Fruit fly (Drosophila melanogaster) whole organism, adult: ENCODE data around the gene Rh3.
"Not testable (repeated sequence)": the region's sequence is repeated elsewhere in the genome, so short reads cannot be mapped to it uniquely, and the experiment has no call there.

Source experiments
- CG11617 ChIP-seq: fragments of 200-800 bp; sonication (Bioruptor generic); optimal IDR thresholded peaks from 2 replicates; lab custom pipeline; 2017; ENCODE audit warnings: mild to moderate bottlenecking, missing biosample characterization, missing genetic modification reagents, missing genetic modification characterization
- CG12768 ChIP-seq: fragments of 200-800 bp; sonication (Bioruptor generic); optimal IDR thresholded peaks from 2 replicates; lab custom pipeline; 2017; ENCODE audit warnings: missing biosample characterization, missing genetic modification characterization, mild to moderate bottlenecking, moderate library complexity, missing genetic modification reagents
- CG14711 ChIP-seq: fragments of 200-800 bp; sonication (Bioruptor generic); optimal IDR thresholded peaks from 2 replicates; lab custom pipeline; 2018; ENCODE audit warnings: missing biosample characterization, mild to moderate bottlenecking, missing genetic modification characterization, moderate library complexity
- CG1620 ChIP-seq: fragments of 200-800 bp; sonication (Bioruptor generic); optimal IDR thresholded peaks from 2 replicates; lab custom pipeline; 2016; ENCODE audit warnings: missing biosample characterization, missing genetic modification characterization
- CG33017 ChIP-seq: fragments of 200-800 bp; sonication (Bioruptor generic); optimal IDR thresholded peaks from 2 replicates; lab custom pipeline; 2018; ENCODE audit warnings: missing biosample characterization, mild to moderate bottlenecking, missing genetic modification characterization, moderate library complexity
- CG5204 ChIP-seq: fragments of 200-800 bp; sonication (Bioruptor generic); optimal IDR thresholded peaks from 2 replicates; lab custom pipeline; 2016; ENCODE audit warnings: missing biosample characterization, missing genetic modification characterization
- CG7045 ChIP-seq: fragments of 200-800 bp; sonication (Bioruptor generic); optimal IDR thresholded peaks from 2 replicates; lab custom pipeline; 2017; ENCODE audit warnings: missing biosample characterization, mild to moderate bottlenecking, missing genetic modification characterization
- CG7101 ChIP-seq: fragments of 200-800 bp; sonication (Bioruptor generic); optimal IDR thresholded peaks from 2 replicates; lab custom pipeline; 2018; ENCODE audit warnings: missing biosample characterization, mild to moderate bottlenecking, missing genetic modification characterization, moderate library complexity
- Clk ChIP-seq: fragments of 200-800 bp; sonication (Bioruptor generic); optimal IDR thresholded peaks from 2 replicates; lab custom pipeline; 2017; ENCODE audit warnings: missing biosample characterization, missing genetic modification characterization
- Crg-1 ChIP-seq: fragments of 200-800 bp; sonication (Bioruptor generic); optimal IDR thresholded peaks from 2 replicates; lab custom pipeline; 2016; ENCODE audit warnings: missing biosample characterization, missing genetic modification characterization
- Hr96 ChIP-seq: fragments of 200-800 bp; sonication (Bioruptor generic); optimal IDR thresholded peaks from 2 replicates; lab custom pipeline; 2016; ENCODE audit warnings: missing biosample characterization, missing genetic modification characterization
- Mnt ChIP-seq: fragments of 200-800 bp; sonication (Bioruptor generic); optimal IDR thresholded peaks from 2 replicates; lab custom pipeline; 2016; ENCODE audit warnings: missing biosample characterization, mild to moderate bottlenecking, missing genetic modification characterization
- bab1 ChIP-seq: fragments of 200-800 bp; sonication (Bioruptor generic); optimal IDR thresholded peaks from 3 replicates; lab custom pipeline; 2019; ENCODE audit warnings: missing biosample characterization, mild to moderate bottlenecking, missing genetic modification characterization, moderate library complexity
- cic ChIP-seq: fragments of 200-800 bp; sonication (Bioruptor generic); optimal IDR thresholded peaks from 2 replicates; lab custom pipeline; 2017; ENCODE audit warnings: missing biosample characterization, mild to moderate bottlenecking, missing genetic modification characterization, moderate library complexity
- cnc ChIP-seq, 2 experiments: fragments of >200 bp; optimal IDR thresholded peaks; 2 replicates each; lab custom pipeline; 2017
- kay ChIP-seq: fragments of 200-800 bp; sonication (Bioruptor generic); peaks from one replicate; lab custom pipeline; 2016; ENCODE audit warnings: missing biosample characterization, missing genetic modification characterization, borderline replicate concordance
- ovo ChIP-seq: fragments of 200-800 bp; sonication (Bioruptor generic); optimal IDR thresholded peaks from 2 replicates; lab custom pipeline; 2016; ENCODE audit warnings: missing biosample characterization, missing genetic modification characterization
- pad ChIP-seq: fragments of 200-800 bp; sonication (Bioruptor generic); optimal IDR thresholded peaks from 3 replicates; lab custom pipeline; 2017; ENCODE audit warnings: missing biosample characterization, missing genetic modification characterization, mild to moderate bottlenecking, moderate library complexity, missing genetic modification reagents
- tj ChIP-seq: fragments of 200-800 bp; sonication (Bioruptor generic); optimal IDR thresholded peaks from 3 replicates; lab custom pipeline; 2017; ENCODE audit warnings: missing biosample characterization, mild to moderate bottlenecking, missing genetic modification characterization, moderate library complexity
- toe ChIP-seq: fragments of 200-800 bp; sonication (Bioruptor generic); optimal IDR thresholded peaks from 2 replicates; lab custom pipeline; 2016; ENCODE audit warnings: missing biosample characterization, missing genetic modification characterization

The Rh3 gene

dm6 chr3R:20082350-20082749 is at the start of gene Rh3:
Rh3 (minus strand) TSS chr3R:20082450.
- TF ChIP-seq Mnt (no peak), CG5204 (GFP tag; lab: Kevin White, UChicago) (no peak), CG12768 (GFP tag; lab: Kevin White, UChicago) (no peak), cnc (optimal IDR thresholded peaks at IDR 0.05; lab: Kevin White, UChicago) (no peak), bab1 (GFP tag; lab: Kevin White, UChicago) (no peak), CG33017 (tag; lab: Kevin White, UChicago) (no peak), Clk (no peak), CG7045 (GFP tag; lab: Kevin White, UChicago) (no peak), ovo (GFP tag; lab: Kevin White, UChicago) (no peak), Crg-1 (no peak), toe (GFP tag; lab: Kevin White, UChicago) (no peak)

- no peak for TF ChIP-seq CG7101 (tag; lab: Kevin White, UChicago)
- no peak for TF ChIP-seq CG11617 (GFP tag; lab: Kevin White, UChicago)
- no peak for TF ChIP-seq CG14711
- TF ChIP-seq tj, result no peak
- TF ChIP-seq pad (GFP tag; lab: Kevin White, UChicago), result no peak
- TF ChIP-seq Mnt, result no peak
- no peak for TF ChIP-seq ovo (GFP tag; lab: Kevin White, UChicago)
- no peak for TF ChIP-seq Hr96
- no peak for TF ChIP-seq CG12768 (GFP tag; lab: Kevin White, UChicago)
- no peak for TF ChIP-seq kay (GFP tag; lab: Kevin White, UChicago)
- TF ChIP-seq cic (GFP tag; lab: Kevin White, UChicago), result no peak
- no peak for TF ChIP-seq CG1620 (GFP tag; lab: Kevin White, UChicago)
- no peak for TF ChIP-seq toe (GFP tag; lab: Kevin White, UChicago)
- TF ChIP-seq CG5204 (GFP tag; lab: Kevin White, UChicago), result no peak
- no peak for TF ChIP-seq bab1 (GFP tag; lab: Kevin White, UChicago)
- no peak for TF ChIP-seq CG33017 (tag; lab: Kevin White, UChicago)
- no peak for TF ChIP-seq Crg-1
- no peak for TF ChIP-seq Clk
These were observed 42.1 kb upstream of the Rh3 start for dm6 chr3R:20124394-20124793.

dm6 chr3R:20120760-20121159 is 38.5 kb upstream of the Rh3 start, which contains the start of gene Gr92a:
Gr92a (plus strand) TSS chr3R:20121060.
- TF ChIP-seq Hr96 (no peak), Clk (no peak), tj (no peak), Crg-1 (no peak), CG33017 (tag; lab: Kevin White, UChicago) (no peak), CG1620 (GFP tag; lab: Kevin White, UChicago) (no peak), cic (GFP tag; lab: Kevin White, UChicago) (no peak), cnc (optimal IDR thresholded peaks at IDR 0.05; lab: Kevin White, UChicago) (no peak), CG14711 (no peak)

- TF ChIP-seq cic (GFP tag; lab: Kevin White, UChicago); cnc (optimal IDR thresholded peaks at IDR 0.05; lab: Kevin White, UChicago); ovo (GFP tag; lab: Kevin White, UChicago): not testable (repeated sequence)
These were observed 32.3 kb upstream of the Rh3 start, which contains the start of gene CG10887 for dm6 chr3R:20114538-20114937. CG10887 (plus strand) TSS chr3R:20114838.

dm6 chr3R:20107863-20108262 is 25.6 kb upstream of the Rh3 start, which contains the start of gene CG31206:
CG31206 (minus strand) TSS chr3R:20107963.
- TF ChIP-seq cnc (optimal IDR thresholded peaks at IDR 0.05; lab: Kevin White, UChicago) (no peak), Hr96 (no peak), CG7101 (tag; lab: Kevin White, UChicago) (no peak), CG11617 (GFP tag; lab: Kevin White, UChicago) (no peak), pad (GFP tag; lab: Kevin White, UChicago) (no peak), CG33017 (tag; lab: Kevin White, UChicago) (no peak), ovo (GFP tag; lab: Kevin White, UChicago) (no peak), bab1 (GFP tag; lab: Kevin White, UChicago) (no peak), CG14711 (no peak), Clk (no peak), CG5204 (GFP tag; lab: Kevin White, UChicago) (no peak), Mnt (no peak), tj (no peak), Crg-1 (no peak), toe (GFP tag; lab: Kevin White, UChicago) (no peak), CG7045 (GFP tag; lab: Kevin White, UChicago) (no peak), cic (GFP tag; lab: Kevin White, UChicago) (no peak), CG1620 (GFP tag; lab: Kevin White, UChicago) (no peak)

- TF ChIP-seq CG7101 (tag; lab: Kevin White, UChicago) (no peak), Hr96 (no peak), Mnt (peak; percentile 15), cnc (optimal IDR thresholded peaks at IDR 0.05; lab: Kevin White, UChicago) (no peak), CG1620 (GFP tag; lab: Kevin White, UChicago) (no peak), CG5204 (GFP tag; lab: Kevin White, UChicago) (no peak), CG7045 (GFP tag; lab: Kevin White, UChicago) (no peak), kay (GFP tag; lab: Kevin White, UChicago) (no peak), CG33017 (tag; lab: Kevin White, UChicago) (no peak)
These were observed 2.0 kb downstream of the Rh3 start for dm6 chr3R:20080205-20080604.

- TF ChIP-seq kay (GFP tag; lab: Kevin White, UChicago) (no peak), Crg-1 (no peak), tj (no peak), Hr96 (no peak), bab1 (GFP tag; lab: Kevin White, UChicago) (no peak)
These were observed 15.8 kb downstream of the Rh3 start for dm6 chr3R:20066435-20066834.
